Fruit fly (Drosophila melanogaster): Measurements from ENCODE around the gene CG16952.

CG16952 gene

dm6 chrX:15852815-15853542, 17.0 kb upstream of the CG16952 start, which contains the start of the genes UBL3 and CG15914 (continued):
- TF ChIP-seq az2 (GFP tag; optimal IDR thresholded peaks at IDR 0.05) (no peak), CG10979 (tag; optimal IDR thresholded peaks at IDR 0.05) (no peak), eve (GFP tag; optimal IDR thresholded peaks at IDR 0.05) (no peak), CG10321 (GFP tag; IDR thresholded peaks at IDR 0.05) (no peak), nmo (GFP tag; optimal IDR thresholded peaks at IDR 0.05) (peak; percentile 40), CG1832 (GFP tag; optimal IDR thresholded peaks at IDR 0.05) (no peak), CG10959 (GFP tag; IDR thresholded peaks at IDR 0.05) (no peak), CG6175 (GFP tag; IDR thresholded peaks at IDR 0.05) (no peak), TFAM (GFP tag; optimal IDR thresholded peaks at IDR 0.05) (no peak), CG17829 (tag; optimal IDR thresholded peaks at IDR 0.05) (peak; percentile 36), Lim3 (GFP tag; IDR thresholded peaks at IDR 0.05) (no peak), CG2120 (GFP tag; optimal IDR thresholded peaks at IDR 0.05) (no peak), Dip3 (GFP tag; optimal IDR thresholded peaks at IDR 0.05) (no peak), bowl (GFP tag; IDR thresholded peaks at IDR 0.05) (no peak), grn (GFP tag; optimal IDR thresholded peaks at IDR 0.05) (no peak), Dfd (GFP tag; optimal IDR thresholded peaks at IDR 0.05) (no peak), sens-2 (GFP tag; IDR thresholded peaks at IDR 0.05) (no peak), CG30431 (GFP tag; optimal IDR thresholded peaks at IDR 0.05) (no peak), vfl (GFP tag; optimal IDR thresholded peaks at IDR 0.05) (no peak), pzg (GFP tag; optimal IDR thresholded peaks at IDR 0.05) (peak; percentile 81), wdn (GFP tag; IDR thresholded peaks at IDR 0.05) (no peak), schlank (tag; optimal IDR thresholded peaks at IDR 0.05) (no peak), CG12769 (tag; optimal IDR thresholded peaks at IDR 0.05) (no peak), sima (GFP tag; optimal IDR thresholded peaks at IDR 0.05) (no peak), hkb (optimal IDR thresholded peaks at IDR 0.05) (no peak), hkb (GFP tag; IDR thresholded peaks at IDR 0.05) (no peak), dan (GFP tag; IDR thresholded peaks at IDR 0.05) (no peak), ato (GFP tag; IDR thresholded peaks at IDR 0.05; ENCODE audit: partially characterized antibody) (no peak), CG15601 (tag; optimal IDR thresholded peaks at IDR 0.05) (no peak), Antp (GFP tag; optimal IDR thresholded peaks at IDR 0.05) (no peak), Sry-β (GFP tag; optimal IDR thresholded peaks at IDR 0.05) (no peak), BtbVII (GFP tag; optimal IDR thresholded peaks at IDR 0.05) (no peak), CG12744 (GFP tag; optimal IDR thresholded peaks at IDR 0.05) (no peak), Asciz (GFP tag; optimal IDR thresholded peaks at IDR 0.05) (no peak), CG12236 (GFP tag; optimal IDR thresholded peaks at IDR 0.05) (no peak), CG6689 (GFP tag; IDR thresholded peaks at IDR 0.05) (no peak), br (optimal IDR thresholded peaks at IDR 0.05) (no peak), CG1792 (GFP tag; optimal IDR thresholded peaks at IDR 0.05) (no peak), sens (GFP tag) (peak; percentile 76), Doc2 (GFP tag; IDR thresholded peaks at IDR 0.05) (no peak), oc (tag; optimal IDR thresholded peaks at IDR 0.05) (no peak), NC2β (GFP tag; optimal IDR thresholded peaks at IDR 0.05) (no peak), jumu (GFP tag; optimal IDR thresholded peaks at IDR 0.05) (no peak), C15 (GFP tag; IDR thresholded peaks at IDR 0.05) (no peak), gfzf (GFP tag; optimal IDR thresholded peaks at IDR 0.05) (peak; percentile 81), CG16779 (GFP tag; IDR thresholded peaks at IDR 0.05) (no peak), HLH54F (GFP tag; optimal IDR thresholded peaks at IDR 0.05) (no peak), Hr3 (GFP tag; optimal IDR thresholded peaks at IDR 0.05) (no peak), Fer2 (tag; optimal IDR thresholded peaks at IDR 0.05) (no peak), Fer1 (GFP tag; optimal IDR thresholded peaks at IDR 0.05) (no peak), Deaf1 (tag; optimal IDR thresholded peaks at IDR 0.05) (no peak), CG15269 (tag; optimal IDR thresholded peaks at IDR 0.05) (no peak)

All from whole organism, embryonic.